Worm (Caenorhabditis elegans) whole organism, late embryonic: ENCODE results near the gene R11H6.4.
A peak's percentile ranks its signal among the peaks of the same experiment; 100 is the strongest.

ENCODE experiments used
- C08G9.2 ChIP-seq: sonication (generic microtip); optimal IDR thresholded peaks from 2 replicates; lab custom pipeline; 2016; ENCODE audit warnings: mild to moderate bottlenecking, missing genetic modification characterization, moderate library complexity, missing compliant biosample characterization
- C38D4.7 ChIP-seq: fragments of 200-800 bp; sonication (Bioruptor generic); optimal IDR thresholded peaks from 2 replicates; lab custom pipeline; 2018; ENCODE audit warnings: mild to moderate bottlenecking, missing genetic modification characterization, moderate library complexity, missing compliant biosample characterization
- T23F11.4 ChIP-seq: fragments of 200-800 bp; sonication (Bioruptor generic); optimal IDR thresholded peaks from 2 replicates; lab custom pipeline; 2018; ENCODE audit warnings: mild to moderate bottlenecking, missing genetic modification characterization, missing compliant biosample characterization
- Y22D7AL.16 ChIP-seq: sonication (generic microtip); optimal IDR thresholded peaks from 2 replicates; lab custom pipeline; 2016; ENCODE audit warnings: missing genetic modification characterization, missing compliant biosample characterization
- ceh-30 ChIP-seq: fragments of 150-350 bp; optimal IDR thresholded peaks from 2 replicates; lab custom pipeline; 2014; ENCODE audit warnings: missing biosample characterization, missing genetic modification characterization
- ceh-31 ChIP-seq: sonication (generic microtip); optimal IDR thresholded peaks from 2 replicates; lab custom pipeline; 2016; ENCODE audit warnings: missing genetic modification characterization, missing compliant biosample characterization
- ceh-34 ChIP-seq: sonication (generic microtip); optimal IDR thresholded peaks from 2 replicates; lab custom pipeline; 2016; ENCODE audit warnings: mild to moderate bottlenecking, missing genetic modification characterization, missing compliant biosample characterization
- dve-1 ChIP-seq: sonication (generic microtip); optimal IDR thresholded peaks from 2 replicates; lab custom pipeline; 2017; ENCODE audit warnings: antibody characterized with exemption, mild to moderate bottlenecking, missing genetic modification characterization, missing compliant biosample characterization
- ets-4 ChIP-seq: sonication (generic microtip); optimal IDR thresholded peaks from 2 replicates; lab custom pipeline; 2016; ENCODE audit warnings: missing genetic modification characterization, missing compliant biosample characterization
- eyg-1 ChIP-seq: sonication (generic microtip); optimal IDR thresholded peaks from 2 replicates; lab custom pipeline; 2016; ENCODE audit warnings: missing genotype, missing genetic modification characterization, missing compliant biosample characterization
- fkh-10 ChIP-seq: fragments of 150-350 bp; optimal IDR thresholded peaks from 2 replicates; lab custom pipeline; 2014; ENCODE audit warnings: missing biosample characterization, missing genetic modification reagents, missing genetic modification characterization
- gmeb-2 ChIP-seq: sonication (generic microtip); optimal IDR thresholded peaks from 2 replicates; lab custom pipeline; 2016; ENCODE audit warnings: missing genetic modification characterization, inconsistent platforms, missing compliant biosample characterization
- hlh-15 ChIP-seq: sonication (generic microtip); optimal IDR thresholded peaks from 2 replicates; lab custom pipeline; 2016; ENCODE audit warnings: missing genetic modification characterization, missing compliant biosample characterization
- hlh-8 ChIP-seq: sonication (generic microtip); optimal IDR thresholded peaks from 2 replicates; lab custom pipeline; 2016; ENCODE audit warnings: missing genotype, missing genetic modification characterization, missing compliant biosample characterization
- madf-2 ChIP-seq: sonication (generic microtip); optimal IDR thresholded peaks from 2 replicates; lab custom pipeline; 2017; ENCODE audit warnings: missing genetic modification characterization, missing compliant biosample characterization
- mec-3 ChIP-seq: sonication (generic microtip); optimal IDR thresholded peaks from 2 replicates; lab custom pipeline; 2016; ENCODE audit warnings: borderline replicate concordance, missing genetic modification characterization, missing compliant biosample characterization
- nfya-1 ChIP-seq: sonication (generic microtip); optimal IDR thresholded peaks from 2 replicates; lab custom pipeline; 2017; ENCODE audit warnings: missing genetic modification characterization, mild to moderate bottlenecking, missing compliant biosample characterization, antibody characterized with exemption, moderate library complexity
- npax-4 ChIP-seq: sonication (generic microtip); optimal IDR thresholded peaks from 2 replicates; lab custom pipeline; 2016; ENCODE audit warnings: missing genetic modification characterization, missing compliant biosample characterization
- pha-4 ChIP-seq: fragments of 150-350 bp; optimal IDR thresholded peaks from 2 replicates; lab custom pipeline; 2018; ENCODE audit warnings: missing biosample characterization, missing genetic modification reagents, missing genetic modification characterization
- sox-2 ChIP-seq: fragments of 200-800 bp; sonication (Bioruptor generic); IDR thresholded peaks from 2 replicates; pipeline ENCODE4 v1.3.6; 2022; ENCODE audit warnings: missing genetic modification reagents, missing genetic modification characterization, missing compliant biosample characterization
- syd-9 ChIP-seq: sonication (generic microtip); optimal IDR thresholded peaks from 2 replicates; lab custom pipeline; 2016; ENCODE audit warnings: mild to moderate bottlenecking, missing genetic modification characterization, moderate library complexity, missing compliant biosample characterization
- tbx-2 ChIP-seq: sonication (generic microtip); optimal IDR thresholded peaks from 2 replicates; lab custom pipeline; 2016; ENCODE audit warnings: missing genetic modification characterization, missing compliant biosample characterization
- ttx-3 ChIP-seq: sonication (generic microtip); optimal IDR thresholded peaks from 2 replicates; lab custom pipeline; 2016; ENCODE audit warnings: missing genetic modification reagents, missing genetic modification characterization, missing compliant biosample characterization
- unc-42 ChIP-seq: sonication (generic microtip); optimal IDR thresholded peaks from 2 replicates; lab custom pipeline; 2016; ENCODE audit warnings: missing genotype, missing genetic modification characterization, missing compliant biosample characterization
- unc-55 ChIP-seq: sonication (generic microtip); optimal IDR thresholded peaks from 2 replicates; lab custom pipeline; 2017; ENCODE audit warnings: missing biosample characterization, missing genetic modification reagents, missing genetic modification characterization
- unc-86 ChIP-seq: sonication (generic microtip); optimal IDR thresholded peaks from 2 replicates; lab custom pipeline; 2016; ENCODE audit warnings: missing genetic modification characterization, missing compliant biosample characterization
- zip-5 ChIP-seq: sonication (generic microtip); optimal IDR thresholded peaks from 2 replicates; lab custom pipeline; 2016; ENCODE audit warnings: missing genetic modification characterization, missing compliant biosample characterization
- ztf-16 ChIP-seq: sonication (generic microtip); optimal IDR thresholded peaks from 2 replicates; lab custom pipeline; 2017; ENCODE audit warnings: missing genetic modification characterization, missing compliant biosample characterization

Gene R11H6.4

ce11 chrV:14599972-14600371 lies 9.8 kb upstream of the R11H6.4 start, which contains the start of gene glb-22:
TSS of gene glb-22 (plus strand) at chrV:14600272.
- no peak for TF ChIP-seq eyg-1 (tag; lab: Kevin White, UChicago)

ce11 chrV:14603755-14604154 lies 6.0 kb upstream of the R11H6.4 start:
- TF ChIP-seq C08G9.2 (tag; lab: Kevin White, UChicago) (no peak), ceh-31 (no peak), Y22D7AL.16 (tag; lab: Kevin White, UChicago) (no peak), sox-2 (no peak), tbx-2 (tag; lab: Kevin White, UChicago) (no peak), ttx-3 (tag; lab: Kevin White, UChicago) (no peak), syd-9 (tag; lab: Kevin White, UChicago) (no peak), unc-55 (GFP tag; lab: Kevin White, UChicago) (no peak), eyg-1 (tag; lab: Kevin White, UChicago) (no peak), madf-2 (tag; lab: Kevin White, UChicago) (no peak), ets-4 (tag; lab: Kevin White, UChicago) (no peak), mec-3 (no peak)

ce11 chrV:14610781-14611180 lies 1.0 kb downstream of the R11H6.4 start:
- no peak for TF ChIP-seq pha-4 (tag; lab: Kevin White, UChicago)
- TF ChIP-seq syd-9 (tag; lab: Kevin White, UChicago), result no peak
- no peak for TF ChIP-seq ceh-30 (tag; lab: Kevin White, UChicago)
- TF ChIP-seq unc-42 (tag; lab: Kevin White, UChicago), result no peak
- no peak for TF ChIP-seq unc-86 (tag; lab: Kevin White, UChicago)
- no peak for TF ChIP-seq Y22D7AL.16 (tag; lab: Kevin White, UChicago)
- TF ChIP-seq mec-3, result no peak
- TF ChIP-seq ztf-16 (tag; lab: Kevin White, UChicago), result no peak
- TF ChIP-seq, all 69 proteins: peak for 0

ce11 chrV:14612168-14612567 lies 2.4 kb downstream of the R11H6.4 start, which contains the start of the genes R11H6.5 and ccnk-1:
TSS of gene R11H6.5 (minus strand) at chrV:14612222.
TSS of gene ccnk-1 (plus strand) at chrV:14612548.
- TF ChIP-seq hlh-15 (tag; lab: Kevin White, UChicago) (no peak), ttx-3 (tag; lab: Kevin White, UChicago) (no peak), hlh-8 (tag; lab: Kevin White, UChicago) (no peak), tbx-2 (tag; lab: Kevin White, UChicago) (peak; percentile 17), nfya-1 (peak; percentile 71), zip-5 (tag; lab: Kevin White, UChicago) (no peak)

- TF ChIP-seq nfya-1, result peak; percentile 87
- TF ChIP-seq T23F11.4 (GFP tag; lab: Kevin White, UChicago), result no peak
- no peak for TF ChIP-seq gmeb-2 (tag; lab: Kevin White, UChicago)
- no peak for TF ChIP-seq fkh-10
- no peak for TF ChIP-seq ceh-34 (tag; lab: Kevin White, UChicago)
- no peak for TF ChIP-seq dve-1 (tag; lab: Kevin White, UChicago)
- no peak for TF ChIP-seq C38D4.7
- TF ChIP-seq, all 69 proteins: peak for 1
Observed at ce11 chrV:14614454-14614853, 4.7 kb downstream of the R11H6.4 start.

- TF ChIP-seq ceh-31, result no peak
- TF ChIP-seq, all 69 proteins: peak for 0
Observed at ce11 chrV:14615671-14616070, 5.9 kb downstream of the R11H6.4 start.

ce11 chrV:14617711-14618110 lies 8.0 kb downstream of the R11H6.4 start:
- TF ChIP-seq ceh-31 (peak; percentile 86), npax-4 (tag; lab: Kevin White, UChicago) (no peak), unc-42 (tag; lab: Kevin White, UChicago) (peak; percentile 87), sox-2 (no peak)
